Worm (Caenorhabditis elegans) whole organism, L1 larva: ENCODE results near the gene F45E12.6.

Source experiments
- C04F5.9 ChIP-seq: sonication (generic microtip); optimal IDR thresholded peaks from 2 replicates; lab custom pipeline; 2016; ENCODE audit warnings: missing genetic modification characterization, missing compliant biosample characterization
- C34B4.2 ChIP-seq: sonication (generic microtip); optimal IDR thresholded peaks from 2 replicates; lab custom pipeline; 2017; ENCODE audit warnings: mild to moderate bottlenecking, missing genetic modification characterization, missing compliant biosample characterization
- F16B12.6 ChIP-seq: fragments of 150-350 bp; optimal IDR thresholded peaks from 2 replicates; lab custom pipeline; 2014; ENCODE audit warnings: missing biosample characterization, missing genetic modification characterization
- Y116A8C.19 ChIP-seq: sonication (generic microtip); optimal IDR thresholded peaks from 2 replicates; lab custom pipeline; 2016; ENCODE audit warnings: missing compliant biosample characterization, missing genetic modification characterization, borderline replicate concordance
- aha-1 ChIP-seq: fragments of 150-350 bp; optimal IDR thresholded peaks from 2 replicates; lab custom pipeline; 2014; ENCODE audit warnings: missing biosample characterization, missing genetic modification characterization
- alr-1 ChIP-seq: fragments of 200-800 bp; sonication (Bioruptor generic); optimal IDR thresholded peaks from 2 replicates; lab custom pipeline; 2018; ENCODE audit warnings: borderline replicate concordance, mild to moderate bottlenecking, missing genetic modification characterization, missing compliant biosample characterization
- ama-1 ChIP-seq: fragments of 150-350 bp; optimal IDR thresholded peaks from 2 replicates; lab custom pipeline; 2014
- blmp-1 ChIP-seq: fragments of 150-350 bp; optimal IDR thresholded peaks from 2 replicates; lab custom pipeline; 2014; ENCODE audit warnings: missing biosample characterization, missing genetic modification characterization
- ceh-8 ChIP-seq: fragments of 200-800 bp; sonication (Bioruptor generic); optimal IDR thresholded peaks from 2 replicates; lab custom pipeline; 2018; ENCODE audit warnings: mild to moderate bottlenecking, missing genetic modification characterization, moderate library complexity, missing compliant biosample characterization
- ceh-88 ChIP-seq: fragments of 200-800 bp; sonication (Bioruptor generic); IDR thresholded peaks from 2 replicates; pipeline ENCODE4 v1.3.6; 2022; ENCODE audit warnings: missing genetic modification characterization, missing compliant biosample characterization
- ces-1 ChIP-seq: fragments of 150-350 bp; optimal IDR thresholded peaks from 2 replicates; lab custom pipeline; 2014; ENCODE audit warnings: missing biosample characterization, missing genetic modification reagents, missing genetic modification characterization
- dsc-1 ChIP-seq: sonication (generic microtip); optimal IDR thresholded peaks from 2 replicates; lab custom pipeline; 2016; ENCODE audit warnings: mild to moderate bottlenecking, missing genetic modification characterization, missing compliant biosample characterization
- efl-1 ChIP-seq, 4 experiments: fragments of 150-350 bp; optimal IDR thresholded peaks in 3 of 4; peaks in 1 of 4; 1 replicate in 1 of 4; 2 replicates in 3 of 4; lab custom pipeline; 2014; ENCODE audit warnings: missing biosample characterization in 2 of 4, missing genetic modification characterization in 2 of 4, missing genetic modification reagents in 2 of 4
- efl-3 ChIP-seq: fragments of 200-800 bp; sonication (Bioruptor generic); optimal IDR thresholded peaks from 2 replicates; lab custom pipeline; 2018; ENCODE audit warnings: mild to moderate bottlenecking, missing genetic modification characterization, missing compliant biosample characterization
- egl-13 ChIP-seq: sonication (generic microtip); optimal IDR thresholded peaks from 2 replicates; lab custom pipeline; 2016; ENCODE audit warnings: missing genotype, missing genetic modification reagents, missing genetic modification characterization, missing compliant biosample characterization
- egl-27 ChIP-seq, 2 experiments: fragments of 150-350 bp in 1 of 2; sonication (generic microtip); optimal IDR thresholded peaks; 3 replicates each; lab custom pipeline; 2017 to 2018; ENCODE audit warnings: missing biosample characterization in 2 of 2, missing genetic modification characterization in 2 of 2, missing genetic modification reagents in 2 of 2
- elt-3 ChIP-seq, 6 experiments: fragments of 150-350 bp in 1 of 6; sonication (generic microtip); optimal IDR thresholded peaks; 2 replicates each; lab custom pipeline; 2017 to 2018; ENCODE audit warnings: missing biosample characterization in 6 of 6, missing genetic modification characterization in 6 of 6, inconsistent platforms in 1 of 6
- ets-5 ChIP-seq: fragments of 200-800 bp; sonication (Bioruptor generic); IDR thresholded peaks from 2 replicates; pipeline ENCODE4 v1.3.6; 2022; ENCODE audit warnings: missing genetic modification characterization, missing compliant biosample characterization
- fkh-4 ChIP-seq: sonication (generic microtip); optimal IDR thresholded peaks from 2 replicates; lab custom pipeline; 2016; ENCODE audit warnings: missing compliant biosample characterization, missing genetic modification characterization, borderline replicate concordance
- fkh-8 ChIP-seq: sonication (generic microtip); optimal IDR thresholded peaks from 2 replicates; lab custom pipeline; 2016; ENCODE audit warnings: mild to moderate bottlenecking, missing genetic modification characterization, missing compliant biosample characterization
- grh-1 ChIP-seq: fragments of 200-800 bp; sonication (Bioruptor generic); IDR thresholded peaks from 2 replicates; pipeline ENCODE4 v1.3.6; 2022; ENCODE audit warnings: missing genetic modification reagents, missing genetic modification characterization, missing compliant biosample characterization
- hpl-2 ChIP-seq: fragments of 150-350 bp; optimal IDR thresholded peaks from 2 replicates; lab custom pipeline; 2014; ENCODE audit warnings: missing biosample characterization, missing genetic modification reagents, missing genetic modification characterization
- irx-1 ChIP-seq: sonication (generic microtip); optimal IDR thresholded peaks from 2 replicates; lab custom pipeline; 2016; ENCODE audit warnings: missing genetic modification characterization, missing compliant biosample characterization
- isw-1 ChIP-seq: fragments of 200-800 bp; sonication (Bioruptor generic); IDR thresholded peaks from 2 replicates; pipeline ENCODE4 v1.3.6; 2022; ENCODE audit warnings: missing genetic modification characterization, missing compliant biosample characterization
- jun-1 ChIP-seq: fragments of 150-350 bp; optimal IDR thresholded peaks from 2 replicates; lab custom pipeline; 2014; ENCODE audit warnings: missing biosample characterization, missing genetic modification reagents, missing genetic modification characterization
- lin-15B ChIP-seq: fragments of 150-350 bp; sonication (generic microtip); optimal IDR thresholded peaks from 3 replicates; lab custom pipeline; 2014; ENCODE audit warnings: missing biosample characterization, missing genetic modification characterization
- lin-39 ChIP-seq: fragments of 150-350 bp; optimal IDR thresholded peaks from 2 replicates; lab custom pipeline; 2014; ENCODE audit warnings: missing biosample characterization, missing genetic modification reagents, missing genetic modification characterization
- mdl-1 ChIP-seq, 2 experiments: fragments of 150-350 bp; optimal IDR thresholded peaks; 2 replicates each; lab custom pipeline; 2014 to 2017; ENCODE audit warnings: missing biosample characterization in 2 of 2, missing genetic modification characterization in 2 of 2, inconsistent platforms in 1 of 2
- mef-2 ChIP-seq: fragments of 150-350 bp; optimal IDR thresholded peaks from 2 replicates; lab custom pipeline; 2014; ENCODE audit warnings: missing biosample characterization, missing genetic modification characterization
- nhr-11 ChIP-seq: fragments of 150-350 bp; optimal IDR thresholded peaks from 2 replicates; lab custom pipeline; 2014; ENCODE audit warnings: missing biosample characterization, missing genetic modification characterization
- nhr-19 ChIP-seq: fragments of 200-800 bp; sonication (Bioruptor generic); conservative IDR thresholded peaks from 2 replicates; pipeline ENCODE4 v1.3.6; 2022; ENCODE audit warnings: missing genetic modification characterization, missing compliant biosample characterization
- nhr-20 ChIP-seq: sonication (generic microtip); optimal IDR thresholded peaks from 2 replicates; lab custom pipeline; 2016; ENCODE audit warnings: mild to moderate bottlenecking, missing genetic modification characterization, missing compliant biosample characterization
- nhr-28 ChIP-seq: fragments of 150-350 bp; optimal IDR thresholded peaks from 2 replicates; lab custom pipeline; 2014; ENCODE audit warnings: missing biosample characterization, missing genetic modification characterization
- nhr-47 ChIP-seq: sonication (generic microtip); optimal IDR thresholded peaks from 2 replicates; lab custom pipeline; 2016; ENCODE audit warnings: mild to moderate bottlenecking, missing genetic modification characterization, moderate library complexity, missing compliant biosample characterization
- nhr-71 ChIP-seq: sonication (generic microtip); optimal IDR thresholded peaks from 2 replicates; lab custom pipeline; 2016; ENCODE audit warnings: mild to moderate bottlenecking, missing genetic modification characterization, moderate library complexity, missing compliant biosample characterization
- nhr-76 ChIP-seq: sonication (generic microtip); optimal IDR thresholded peaks from 2 replicates; lab custom pipeline; 2017; ENCODE audit warnings: missing biosample characterization, missing genetic modification characterization
- nhr-85 ChIP-seq: sonication (generic microtip); peaks from one replicate; lab custom pipeline; 2016; ENCODE audit warnings: missing genetic modification characterization, inconsistent platforms, missing compliant biosample characterization
- nhr-90 ChIP-seq: sonication (generic microtip); optimal IDR thresholded peaks from 2 replicates; lab custom pipeline; 2016; ENCODE audit warnings: mild to moderate bottlenecking, missing genetic modification characterization, missing compliant biosample characterization; ENCODE audit not compliant: poor library complexity
- pax-3 ChIP-seq: fragments of 200-800 bp; sonication (Bioruptor generic); optimal IDR thresholded peaks from 2 replicates; lab custom pipeline; 2018; ENCODE audit warnings: mild to moderate bottlenecking, missing genetic modification characterization, moderate library complexity, missing compliant biosample characterization
- snu-23 ChIP-seq: sonication (generic microtip); optimal IDR thresholded peaks from 2 replicates; lab custom pipeline; 2016; ENCODE audit warnings: missing genetic modification characterization, missing compliant biosample characterization
- sptf-1 ChIP-seq: fragments of 150-350 bp; optimal IDR thresholded peaks from 2 replicates; lab custom pipeline; 2014; ENCODE audit warnings: missing biosample characterization, missing genetic modification characterization
- swsn-7 ChIP-seq: sonication (generic microtip); optimal IDR thresholded peaks from 2 replicates; lab custom pipeline; 2016; ENCODE audit warnings: missing genetic modification characterization, missing compliant biosample characterization
- tbx-2 ChIP-seq: sonication (generic microtip); optimal IDR thresholded peaks from 2 replicates; lab custom pipeline; 2016; ENCODE audit warnings: missing genetic modification characterization, missing compliant biosample characterization
- tlp-1 ChIP-seq: fragments of 150-350 bp; optimal IDR thresholded peaks from 2 replicates; lab custom pipeline; 2014; ENCODE audit warnings: missing biosample characterization, missing genetic modification characterization
- zag-1 ChIP-seq: fragments of 150-350 bp; optimal IDR thresholded peaks from 2 replicates; lab custom pipeline; 2014; ENCODE audit warnings: missing biosample characterization, missing genetic modification characterization
- zip-4 ChIP-seq: fragments of 200-800 bp; sonication (Bioruptor generic); optimal IDR thresholded peaks from 2 replicates; lab custom pipeline; 2018; ENCODE audit warnings: mild to moderate bottlenecking, missing genetic modification characterization, moderate library complexity, missing compliant biosample characterization
- ztf-4 ChIP-seq: fragments of 150-350 bp; optimal IDR thresholded peaks from 2 replicates; lab custom pipeline; 2014; ENCODE audit warnings: missing biosample characterization, missing genetic modification characterization

F45E12.6 gene

DNA sequence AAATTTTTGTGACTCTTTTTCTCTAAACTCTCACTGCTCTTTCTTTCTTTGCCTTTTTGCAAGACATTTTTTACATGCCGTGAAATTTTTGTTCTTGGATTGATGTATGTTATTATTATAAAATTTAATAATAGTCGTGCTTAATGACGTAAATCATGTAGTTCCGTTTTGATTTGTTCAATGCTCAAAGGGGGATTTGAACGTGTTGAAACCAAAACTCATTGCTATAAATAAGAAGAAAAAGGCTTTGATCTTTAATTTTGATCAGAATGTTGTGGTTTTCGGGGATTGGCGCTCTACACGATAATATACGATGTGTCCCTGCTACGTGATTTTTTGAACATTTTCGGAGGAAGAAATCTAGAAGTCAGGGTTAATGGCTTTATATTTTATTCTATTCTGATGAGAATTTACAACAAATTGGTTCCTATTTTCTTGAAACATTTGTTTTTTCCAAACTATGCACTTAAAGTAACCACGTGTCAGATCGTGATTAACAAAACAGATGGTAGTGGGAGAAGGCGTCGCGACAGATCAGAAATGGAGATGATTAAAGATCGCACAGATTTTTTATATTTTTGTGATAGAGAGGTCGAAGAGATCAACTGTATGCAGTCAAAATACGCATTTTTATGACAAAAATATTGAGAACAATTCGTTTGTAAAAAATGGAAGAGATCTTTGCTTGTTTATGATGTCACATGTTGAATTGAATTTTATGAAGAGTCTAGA lies 27.8 kb upstream of the F45E12.6 start:
- TF ChIP-seq lin-39: no peak
- TF ChIP-seq efl-1 (optimal IDR thresholded peaks at IDR 0.05; lab: Kevin White, UChicago): no peak
- peak in 1 of 2 experiments; percentile 87 for TF ChIP-seq efl-1 (GFP tag; optimal IDR thresholded peaks at IDR 0.05 in 1 of 2; lab: Kevin White, UChicago)
- TF ChIP-seq nhr-19 (GFP tag; lab: Robert Waterston, UW): peak; percentile 19; the same call in 1 of the 2 replicates
- TF ChIP-seq nhr-20 (tag; lab: Kevin White, UChicago): peak; percentile 41
- peak; percentile 19 for TF ChIP-seq nhr-47 (tag; lab: Kevin White, UChicago)
- TF ChIP-seq nhr-85 (tag; lab: Kevin White, UChicago): peak; percentile 90
- no peak for TF ChIP-seq efl-3
- TF ChIP-seq fkh-8 (tag; lab: Kevin White, UChicago): peak; percentile 57
- TF ChIP-seq egl-27 (tag; optimal IDR thresholded peaks at IDR 0.05; lab: Kevin White, UChicago): no peak
- peak; percentile 60 for TF ChIP-seq blmp-1
- peak; percentile 19 for TF ChIP-seq nhr-71 (tag; lab: Kevin White, UChicago)
- TF ChIP-seq mdl-1 (tag; optimal IDR thresholded peaks at IDR 0.05; lab: Kevin White, UChicago): peak in 1 of 2 experiments; percentile 16
- TF ChIP-seq nhr-90: no peak
- peak; percentile 24 for TF ChIP-seq dsc-1 (tag; lab: Kevin White, UChicago)
- peak in 1 of 6 experiments; percentile 55 for TF ChIP-seq elt-3 (tag; optimal IDR thresholded peaks at IDR 0.05; lab: Kevin White, UChicago)

DNA sequence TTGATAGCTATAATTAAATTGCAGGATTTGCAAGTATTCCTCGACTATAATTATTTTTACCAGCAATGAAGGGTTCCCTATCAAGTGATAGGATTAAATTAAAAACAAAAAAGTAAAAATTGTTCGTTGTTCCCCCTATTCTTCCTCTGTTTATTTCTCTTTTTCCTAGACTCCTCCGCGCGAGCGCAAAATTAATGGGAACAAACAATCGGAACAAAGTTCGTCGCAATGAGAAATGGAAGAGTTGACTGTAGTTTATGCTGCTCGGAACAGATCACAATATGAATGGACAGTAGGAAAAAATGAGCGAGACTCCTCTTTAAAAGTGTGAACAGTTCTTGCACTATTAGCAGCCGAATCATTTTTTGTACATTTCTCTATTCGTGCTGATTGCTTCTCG lies 26.7 kb upstream of the F45E12.6 start:
- TF ChIP-seq nhr-11 (tag; lab: Kevin White, UChicago): no peak
- TF ChIP-seq sptf-1 (tag; lab: Kevin White, UChicago): no peak
- TF ChIP-seq tbx-2 (tag; lab: Kevin White, UChicago): no peak
- no peak for TF ChIP-seq F16B12.6 (tag; lab: Kevin White, UChicago)

DNA sequence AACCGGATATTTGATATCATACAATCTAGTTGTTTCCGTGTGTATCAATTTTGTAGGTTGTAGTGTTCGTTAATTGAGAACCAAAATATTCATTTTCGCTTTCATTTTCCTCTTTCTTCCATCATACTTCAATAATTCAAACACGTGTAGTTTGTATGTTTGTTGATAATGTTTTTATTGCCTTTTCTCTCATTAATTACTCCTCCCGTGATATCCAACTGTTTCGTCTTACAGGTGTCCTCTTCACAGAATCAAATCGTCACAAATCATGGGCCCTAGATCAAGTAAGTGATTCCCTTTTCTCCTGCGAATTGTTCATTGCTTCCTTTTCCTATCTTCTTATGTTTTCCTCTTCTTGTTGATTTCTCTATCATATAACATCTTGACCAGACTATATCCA lies 25.0 kb upstream of the F45E12.6 start, which contains the start of gene nhr-21:
Gene nhr-21, plus strand, starts transcription at position 235 of the 400 bp plus-strand sequence.
- TF ChIP-seq zip-4 (GFP tag; lab: Kevin White, UChicago) (no peak), swsn-7 (tag; lab: Kevin White, UChicago) (no peak), lin-15B (tag; lab: Kevin White, UChicago) (no peak), ces-1 (GFP tag; lab: Kevin White, UChicago) (no peak), dsc-1 (tag; lab: Kevin White, UChicago) (no peak), efl-1 (optimal IDR thresholded peaks at IDR 0.05; lab: Kevin White, UChicago) (no peak), efl-1 (GFP tag; optimal IDR thresholded peaks at IDR 0.05 in 1 of 2; lab: Kevin White, UChicago) (no peak), C04F5.9 (tag; lab: Kevin White, UChicago) (no peak), ztf-4 (tag; lab: Kevin White, UChicago) (peak; percentile 21), C34B4.2 (no peak), ama-1 (lab: Kevin White, UChicago) (no peak), isw-1 (GFP tag; lab: Robert Waterston, UW) (no peak), zag-1 (tag; lab: Kevin White, UChicago) (no peak), ceh-88 (GFP tag; lab: Robert Waterston, UW) (no peak), jun-1 (no peak), fkh-4 (tag; lab: Kevin White, UChicago) (no peak), nhr-71 (tag; lab: Kevin White, UChicago) (peak; percentile 88), alr-1 (tag; lab: Kevin White, UChicago) (no peak), hpl-2 (GFP tag; lab: Kevin White, UChicago) (no peak), grh-1 (GFP tag; lab: Robert Waterston, UW) (no peak), tlp-1 (no peak), nhr-28 (tag; lab: Kevin White, UChicago) (no peak), ceh-8 (no peak), irx-1 (tag; lab: Kevin White, UChicago) (peak; percentile 44), mef-2 (tag; lab: Kevin White, UChicago) (no peak), F16B12.6 (tag; lab: Kevin White, UChicago) (no peak), pax-3 (tag; lab: Kevin White, UChicago) (no peak), ets-5 (no peak), Y116A8C.19 (tag; lab: Kevin White, UChicago) (no peak), snu-23 (GFP tag; lab: Kevin White, UChicago) (peak; percentile 66), egl-27 (tag; optimal IDR thresholded peaks at IDR 0.05; lab: Kevin White, UChicago) (no peak), egl-13 (tag; lab: Kevin White, UChicago) (no peak), mdl-1 (tag; optimal IDR thresholded peaks at IDR 0.05; lab: Kevin White, UChicago) (peak in 1 of 2 experiments; percentile 58), nhr-19 (GFP tag; lab: Robert Waterston, UW) (peak; percentile 74), aha-1 (tag; lab: Kevin White, UChicago) (no peak), nhr-76 (no peak)
